Worm (Caenorhabditis elegans) whole organism, L2 larva: ENCODE data around the gene F13C5.1.

ENCODE experiments used
- C34F6.9 ChIP-seq: fragments of 150-350 bp; optimal IDR thresholded peaks from 2 replicates; lab custom pipeline; 2014; ENCODE audit warnings: missing biosample characterization, missing genetic modification characterization
- R02D3.7 ChIP-seq: fragments of 150-350 bp; optimal IDR thresholded peaks from 2 replicates; lab custom pipeline; 2014; ENCODE audit warnings: missing biosample characterization, missing genetic modification characterization
- Y55F3AM.14 ChIP-seq: fragments of 200-800 bp; sonication (Bioruptor generic); optimal IDR thresholded peaks from 2 replicates; lab custom pipeline; 2018; ENCODE audit warnings: mild to moderate bottlenecking, missing genetic modification characterization, missing compliant biosample characterization
- ZK546.5 ChIP-seq: sonication (generic microtip); optimal IDR thresholded peaks from 2 replicates; lab custom pipeline; 2017; ENCODE audit warnings: missing biosample characterization, missing genetic modification characterization
- alr-1 ChIP-seq: fragments of 150-350 bp; optimal IDR thresholded peaks from 2 replicates; lab custom pipeline; 2014; ENCODE audit warnings: missing biosample characterization, missing genetic modification characterization
- aly-2 ChIP-seq: fragments of 150-350 bp; optimal IDR thresholded peaks from 2 replicates; lab custom pipeline; 2014; ENCODE audit warnings: missing biosample characterization, missing genetic modification characterization
- ama-1 ChIP-seq: fragments of 150-350 bp; optimal IDR thresholded peaks from 2 replicates; lab custom pipeline; 2018; ENCODE audit warnings: inconsistent platforms
- blmp-1 ChIP-seq: sonication (generic microtip); optimal IDR thresholded peaks from 2 replicates; lab custom pipeline; 2017; ENCODE audit warnings: missing genetic modification characterization, mild to moderate bottlenecking, missing compliant biosample characterization, antibody characterized with exemption, moderate library complexity; ENCODE audit not compliant: insufficient read depth
- ceh-16 ChIP-seq: fragments of 150-350 bp; optimal IDR thresholded peaks from 2 replicates; lab custom pipeline; 2014; ENCODE audit warnings: missing biosample characterization, missing genetic modification characterization
- dmd-4 ChIP-seq: sonication (generic microtip); optimal IDR thresholded peaks from 2 replicates; lab custom pipeline; 2017; ENCODE audit warnings: missing biosample characterization, missing genetic modification characterization
- elt-1 ChIP-seq: fragments of 150-350 bp; optimal IDR thresholded peaks from 2 replicates; lab custom pipeline; 2014; ENCODE audit warnings: missing biosample characterization, missing genetic modification characterization
- elt-3 ChIP-seq: sonication (generic microtip); optimal IDR thresholded peaks from 2 replicates; lab custom pipeline; 2017; ENCODE audit warnings: missing biosample characterization, missing genetic modification characterization
- fos-1 ChIP-seq: fragments of 150-350 bp; optimal IDR thresholded peaks from 2 replicates; lab custom pipeline; 2014; ENCODE audit warnings: missing biosample characterization, missing genetic modification characterization
- lin-13 ChIP-seq: fragments of 150-350 bp; optimal IDR thresholded peaks from 2 replicates; lab custom pipeline; 2014; ENCODE audit warnings: missing biosample characterization, missing genetic modification reagents, missing genetic modification characterization
- lin-39 ChIP-seq: fragments of 150-350 bp; optimal IDR thresholded peaks from 2 replicates; lab custom pipeline; 2014; ENCODE audit warnings: missing biosample characterization, missing genetic modification reagents, missing genetic modification characterization
- lsy-2 ChIP-seq, 2 experiments: fragments of 150-350 bp in 1 of 2; sonication (generic microtip) in 1 of 2; optimal IDR thresholded peaks; 2 replicates each; lab custom pipeline; 2014 to 2017; ENCODE audit warnings: missing biosample characterization in 2 of 2, missing genetic modification characterization in 2 of 2
- mbf-1 ChIP-seq: sonication (generic microtip); optimal IDR thresholded peaks from 2 replicates; lab custom pipeline; 2017; ENCODE audit warnings: missing biosample characterization, missing genetic modification characterization
- mdl-1 ChIP-seq, 2 experiments: fragments of 150-350 bp in 1 of 2; sonication (generic microtip) in 1 of 2; optimal IDR thresholded peaks; 2 replicates each; lab custom pipeline; 2017; ENCODE audit warnings: missing biosample characterization in 2 of 2, missing genetic modification characterization in 2 of 2
- nhr-11 ChIP-seq: fragments of 150-350 bp; optimal IDR thresholded peaks from 2 replicates; lab custom pipeline; 2014; ENCODE audit warnings: missing biosample characterization, missing genetic modification characterization
- nhr-12 ChIP-seq: fragments of 150-350 bp; optimal IDR thresholded peaks from 2 replicates; lab custom pipeline; 2014; ENCODE audit warnings: missing biosample characterization, missing genetic modification characterization
- nhr-129 ChIP-seq: fragments of 150-350 bp; optimal IDR thresholded peaks from 2 replicates; lab custom pipeline; 2014; ENCODE audit warnings: missing biosample characterization, missing genetic modification characterization
- nhr-21 ChIP-seq: fragments of 150-350 bp; optimal IDR thresholded peaks from 2 replicates; lab custom pipeline; 2014; ENCODE audit warnings: missing biosample characterization, missing genetic modification characterization
- nhr-237 ChIP-seq: fragments of 150-350 bp; optimal IDR thresholded peaks from 2 replicates; lab custom pipeline; 2014; ENCODE audit warnings: missing biosample characterization, missing genetic modification characterization
- nhr-25 ChIP-seq: fragments of 150-350 bp; sonication (generic microtip); optimal IDR thresholded peaks from 3 replicates; lab custom pipeline; 2014; ENCODE audit warnings: missing biosample characterization, missing genetic modification characterization
- nhr-77 ChIP-seq: fragments of 150-350 bp; optimal IDR thresholded peaks from 2 replicates; lab custom pipeline; 2014; ENCODE audit warnings: missing biosample characterization, missing genetic modification characterization
- peb-1 ChIP-seq: fragments of 150-350 bp; optimal IDR thresholded peaks from 2 replicates; lab custom pipeline; 2014; ENCODE audit warnings: missing biosample characterization, missing genetic modification characterization
- sem-4 ChIP-seq: fragments of 150-350 bp; optimal IDR thresholded peaks from 2 replicates; lab custom pipeline; 2014; ENCODE audit warnings: missing biosample characterization, missing genetic modification reagents, missing genetic modification characterization
- skn-1 ChIP-seq: sonication (generic microtip); optimal IDR thresholded peaks from 2 replicates; lab custom pipeline; 2017; ENCODE audit warnings: missing biosample characterization, missing genetic modification characterization
- sma-3 ChIP-seq: sonication (generic microtip); optimal IDR thresholded peaks from 2 replicates; lab custom pipeline; 2016; ENCODE audit warnings: missing genetic modification reagents, missing genetic modification characterization, missing compliant biosample characterization
- sma-9 ChIP-seq, 2 experiments: fragments of 150-350 bp in 1 of 2; sonication (generic microtip) in 1 of 2; optimal IDR thresholded peaks; 2 replicates each; lab custom pipeline; 2014 to 2016; ENCODE audit warnings: missing genetic modification characterization in 2 of 2, mild to moderate bottlenecking in 1 of 2, missing biosample characterization in 1 of 2, missing compliant biosample characterization in 1 of 2, missing genetic modification reagents in 1 of 2, moderate library complexity in 1 of 2
- snpc-4 ChIP-seq: fragments of 150-350 bp; optimal IDR thresholded peaks from 2 replicates; lab custom pipeline; 2014; ENCODE audit warnings: missing biosample characterization, missing genetic modification characterization
- unc-62 ChIP-seq: fragments of 150-350 bp; optimal IDR thresholded peaks from 2 replicates; lab custom pipeline; 2014; ENCODE audit warnings: missing biosample characterization, missing genetic modification reagents, missing genetic modification characterization
- ztf-1 ChIP-seq: fragments of 200-800 bp; sonication (Bioruptor generic); conservative IDR thresholded peaks from 2 replicates; pipeline ENCODE4 v1.3.6; 2022; ENCODE audit warnings: missing genetic modification characterization, missing compliant biosample characterization
- ztf-11 ChIP-seq: sonication (generic microtip); optimal IDR thresholded peaks from 2 replicates; lab custom pipeline; 2017; ENCODE audit warnings: missing biosample characterization, missing genetic modification characterization

Gene F13C5.1

ce11 chrX:621688-622087, 19.7 kb downstream of the F13C5.1 start:
- TF ChIP-seq ceh-16 (tag; lab: Kevin White, UChicago) (no peak), ZK546.5 (tag; lab: Kevin White, UChicago) (no peak), nhr-129 (tag; lab: Kevin White, UChicago) (no peak), ztf-1 (GFP tag; lab: Robert Waterston, UW) (no peak), ztf-11 (tag; lab: Kevin White, UChicago) (no peak), alr-1 (tag; lab: Kevin White, UChicago) (no peak), R02D3.7 (tag; lab: Kevin White, UChicago) (no peak), elt-1 (tag; lab: Kevin White, UChicago) (no peak), unc-62 (GFP tag; lab: Kevin White, UChicago) (no peak)

- TF ChIP-seq ceh-16 (tag; lab: Kevin White, UChicago): no peak
- TF ChIP-seq blmp-1 (tag; lab: Kevin White, UChicago): no peak
- TF ChIP-seq lsy-2 (tag; optimal IDR thresholded peaks at IDR 0.05; lab: Kevin White, UChicago): no peak
- TF ChIP-seq sma-3: no peak
- no peak for TF ChIP-seq nhr-11 (tag; lab: Kevin White, UChicago)
- TF ChIP-seq aly-2: no peak
- TF ChIP-seq nhr-25: no peak
- no peak for TF ChIP-seq lin-39 (tag; lab: Kevin White, UChicago)
- no peak for TF ChIP-seq R02D3.7 (tag; lab: Kevin White, UChicago)
- TF ChIP-seq snpc-4 (tag; lab: Kevin White, UChicago): no peak
- TF ChIP-seq C34F6.9 (tag; lab: Kevin White, UChicago): no peak
Observed at ce11 chrX:629134-629533, 27.2 kb downstream of the F13C5.1 start, which contains the start of gene M6.4. Gene M6.4, plus strand, starts transcription at chrX:629188.

ce11 chrX:636893-637292, 34.9 kb downstream of the F13C5.1 start, which contains the start of gene pha-2:
Gene pha-2, minus strand, starts transcription at chrX:636993.
- no peak for TF ChIP-seq ama-1 (lab: Kevin White, UChicago)
- TF ChIP-seq sma-3: no peak
- TF ChIP-seq nhr-25: no peak
- no peak for TF ChIP-seq skn-1 (tag; lab: Kevin White, UChicago)
- no peak for TF ChIP-seq R02D3.7 (tag; lab: Kevin White, UChicago)
- no peak for TF ChIP-seq Y55F3AM.14
- TF ChIP-seq sem-4 (tag; lab: Kevin White, UChicago): no peak
- no peak for TF ChIP-seq C34F6.9 (tag; lab: Kevin White, UChicago)
- TF ChIP-seq lin-39 (tag; lab: Kevin White, UChicago): no peak
- no peak for TF ChIP-seq nhr-21
- no peak for TF ChIP-seq blmp-1 (tag; lab: Kevin White, UChicago)
- TF ChIP-seq ztf-1 (GFP tag; lab: Robert Waterston, UW): no peak
- no peak for TF ChIP-seq ztf-11 (tag; lab: Kevin White, UChicago)

ce11 chrX:637588-637987, 35.6 kb downstream of the F13C5.1 start:
- TF ChIP-seq blmp-1 (tag; lab: Kevin White, UChicago): no peak
- no peak for TF ChIP-seq snpc-4 (tag; lab: Kevin White, UChicago)
- no peak for TF ChIP-seq elt-3 (tag; lab: Kevin White, UChicago)
- peak; percentile 28 for TF ChIP-seq fos-1 (tag; lab: Kevin White, UChicago)

- TF ChIP-seq nhr-11 (tag; lab: Kevin White, UChicago) (no peak), nhr-12 (tag; lab: Kevin White, UChicago) (no peak), ceh-16 (tag; lab: Kevin White, UChicago) (no peak), lin-13 (GFP tag; lab: Kevin White, UChicago) (no peak), lin-39 (tag; lab: Kevin White, UChicago) (no peak), peb-1 (tag; lab: Kevin White, UChicago) (no peak), mdl-1 (tag; optimal IDR thresholded peaks at IDR 0.05; lab: Kevin White, UChicago) (no peak), sma-9 (GFP tag; optimal IDR thresholded peaks at IDR 0.05; lab: Kevin White, UChicago) (no peak), sma-9 (tag; optimal IDR thresholded peaks at IDR 0.05; lab: Kevin White, UChicago) (no peak), nhr-77 (no peak)
Observed at ce11 chrX:641440-641839, 39.5 kb downstream of the F13C5.1 start, which contains the start of gene M6.11. Gene M6.11, minus strand, starts transcription at chrX:641540.

- no peak for TF ChIP-seq ztf-1 (GFP tag; lab: Robert Waterston, UW)
- no peak for TF ChIP-seq mbf-1 (tag; lab: Kevin White, UChicago)
- TF ChIP-seq dmd-4: no peak
- no peak for TF ChIP-seq nhr-237 (tag; lab: Kevin White, UChicago)
Observed at ce11 chrX:642817-643216, 40.9 kb downstream of the F13C5.1 start.
